Fruit fly (Drosophila melanogaster): ENCODE measurements around the gene CG13455.

DNA sequence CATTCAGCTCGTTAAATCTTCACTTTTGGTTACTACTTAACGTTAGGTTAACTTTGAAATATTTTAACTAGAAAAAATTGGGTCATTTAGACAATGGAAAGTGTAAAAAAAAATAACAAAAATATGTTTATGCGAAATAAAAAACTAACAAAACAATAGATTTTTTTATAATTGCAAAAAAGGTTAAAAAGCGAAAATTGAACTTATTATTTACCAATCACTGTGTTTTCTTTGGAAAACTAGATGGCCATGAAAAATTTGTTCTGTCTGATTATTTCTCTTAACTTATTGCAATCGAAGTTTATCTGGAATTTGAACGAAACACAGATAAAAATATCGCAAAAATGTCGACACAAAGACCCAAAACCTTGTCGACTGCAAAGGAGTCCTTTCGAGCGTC, 1.5 kb downstream of the CG13455 start, which contains the start of gene CG7276:
- TF ChIP-seq CG33017 (tag; optimal IDR thresholded peaks at IDR 0.05), result no peak
- no peak for TF ChIP-seq toe (GFP tag; optimal IDR thresholded peaks at IDR 0.05)
- no peak for TF ChIP-seq Crg-1 (GFP tag; optimal IDR thresholded peaks at IDR 0.05)
- no peak for TF ChIP-seq CG12768 (GFP tag; optimal IDR thresholded peaks at IDR 0.05)
- TF ChIP-seq Mnt (GFP tag; optimal IDR thresholded peaks at IDR 0.05), result no peak

All from whole organism, adult.